Fruit fly (Drosophila melanogaster) whole organism, wandering third instar larva: ENCODE data around the gene CG45207.
A peak's percentile ranks its signal among the peaks of the same experiment; 100 is the strongest.

Source experiments
- CG32264 ChIP-seq: fragments of 200-800 bp; sonication (Bioruptor generic); optimal IDR thresholded peaks from 2 replicates; lab custom pipeline; 2016; ENCODE audit warnings: missing biosample characterization, missing genetic modification characterization
- CG9705 ChIP-seq: fragments of 200-800 bp; sonication (Bioruptor generic); optimal IDR thresholded peaks from 2 replicates; lab custom pipeline; 2018; ENCODE audit warnings: missing biosample characterization, mild to moderate bottlenecking, missing genetic modification characterization
- CrebA ChIP-seq: fragments of 200-800 bp; sonication (Bioruptor generic); optimal IDR thresholded peaks from 2 replicates; lab custom pipeline; 2016; ENCODE audit warnings: missing biosample characterization, mild to moderate bottlenecking, missing genetic modification characterization, borderline replicate concordance
- Dfd ChIP-seq: fragments of >200 bp; optimal IDR thresholded peaks from 2 replicates; lab custom pipeline; 2017; ENCODE audit warnings: missing biosample characterization, missing genetic modification characterization
- Dif ChIP-seq: fragments of 200-275, 200-300 bp; sonication (Bioruptor generic); optimal IDR thresholded peaks from 2 replicates; lab custom pipeline; 2018; ENCODE audit warnings: missing biosample characterization, missing genetic modification characterization; ENCODE audit not compliant: partially characterized antibody
- GATAd ChIP-seq: sonication (Bioruptor generic); optimal IDR thresholded peaks from 2 replicates; lab custom pipeline; 2016; ENCODE audit warnings: missing biosample characterization, missing genetic modification characterization
- Hnf4 ChIP-seq: fragments of 200-800 bp; sonication (Bioruptor generic); optimal IDR thresholded peaks from 2 replicates; lab custom pipeline; 2016; ENCODE audit warnings: missing biosample characterization, mild to moderate bottlenecking, missing genetic modification characterization
- Hr78 ChIP-seq: fragments of >200 bp; optimal IDR thresholded peaks from 2 replicates; lab custom pipeline; 2017; ENCODE audit warnings: missing biosample characterization, missing genetic modification characterization
- Hr83 ChIP-seq: fragments of 200-300 bp; sonication (Bioruptor generic); optimal IDR thresholded peaks from 2 replicates; lab custom pipeline; 2016; ENCODE audit warnings: missing biosample characterization, mild to moderate bottlenecking, missing genetic modification characterization, moderate library complexity; ENCODE audit not compliant: poor library complexity, severe bottlenecking
- Jra ChIP-seq: sonication (Bioruptor generic); optimal IDR thresholded peaks from 2 replicates; lab custom pipeline; 2016; ENCODE audit warnings: missing biosample characterization, missing genetic modification characterization
- Mio ChIP-seq: sonication (Bioruptor generic); optimal IDR thresholded peaks from 2 replicates; lab custom pipeline; 2016; ENCODE audit warnings: missing biosample characterization, missing genetic modification characterization
- Myc ChIP-seq: fragments of >200 bp; optimal IDR thresholded peaks from 2 replicates; lab custom pipeline; 2017
- OdsH ChIP-seq: fragments of 200-800 bp; sonication (Bioruptor generic); optimal IDR thresholded peaks from 2 replicates; lab custom pipeline; 2016; ENCODE audit warnings: missing biosample characterization, mild to moderate bottlenecking, missing genetic modification characterization
- Rel ChIP-seq, 2 experiments: fragments of 200-800 bp; sonication (Bioruptor generic) in 1 of 2; optimal IDR thresholded peaks; 2 replicates in 1 of 2; 3 replicates in 1 of 2; lab custom pipeline; 2016 to 2019; ENCODE audit warnings: mild to moderate bottlenecking in 2 of 2, missing biosample characterization in 2 of 2, missing genetic modification characterization in 2 of 2, moderate library complexity in 1 of 2
- Sp1 ChIP-seq: fragments of 200-800 bp; sonication (Bioruptor generic); optimal IDR thresholded peaks from 3 replicates; lab custom pipeline; 2019; ENCODE audit warnings: missing biosample characterization, mild to moderate bottlenecking, missing genetic modification characterization, moderate library complexity
- br ChIP-seq: fragments of 200-800 bp; sonication (Bioruptor generic); optimal IDR thresholded peaks from 2 replicates; lab custom pipeline; 2016; ENCODE audit warnings: missing biosample characterization, missing genetic modification characterization
- dl ChIP-seq, 2 experiments: fragments of 175-275, 200-275 bp in 1 of 2; fragments of 200-275 bp in 1 of 2; sonication (Bioruptor generic); optimal IDR thresholded peaks; lab custom pipeline; 2018; ENCODE audit warnings: mild to moderate bottlenecking in 2 of 2, missing biosample characterization in 2 of 2, missing genetic modification characterization in 2 of 2, moderate library complexity in 2 of 2; ENCODE audit not compliant: partially characterized antibody in 2 of 2, insufficient read depth in 1 of 2
- dmrt93B ChIP-seq: fragments of 200-800 bp; sonication (Bioruptor generic); optimal IDR thresholded peaks from 2 replicates; lab custom pipeline; 2018; ENCODE audit warnings: missing biosample characterization, mild to moderate bottlenecking, missing genetic modification characterization
- dsf ChIP-seq: sonication (Bioruptor generic); optimal IDR thresholded peaks from 2 replicates; lab custom pipeline; 2016; ENCODE audit warnings: missing biosample characterization, missing genetic modification characterization, borderline replicate concordance
- ey ChIP-seq: fragments of 200-800 bp; sonication (Bioruptor generic); optimal IDR thresholded peaks from 2 replicates; lab custom pipeline; 2016; ENCODE audit warnings: missing biosample characterization, missing genetic modification characterization
- foxo ChIP-seq, 2 experiments: fragments of 200-800 bp; sonication (Bioruptor generic); optimal IDR thresholded peaks; 2 replicates in 1 of 2; 3 replicates in 1 of 2; lab custom pipeline; 2016 to 2017; ENCODE audit warnings: missing biosample characterization in 2 of 2, missing genetic modification characterization in 2 of 2
- fru ChIP-seq: fragments of 200-800 bp; sonication (Bioruptor generic); optimal IDR thresholded peaks from 3 replicates; lab custom pipeline; 2016; ENCODE audit warnings: missing biosample characterization, mild to moderate bottlenecking, missing genetic modification characterization
- h ChIP-seq: fragments of 200-800 bp; sonication (Bioruptor generic); optimal IDR thresholded peaks from 3 replicates; lab custom pipeline; 2016; ENCODE audit warnings: missing biosample characterization, mild to moderate bottlenecking, missing genetic modification characterization
- jim ChIP-seq: fragments of 175-275, 200-325 bp; sonication (Bioruptor generic); optimal IDR thresholded peaks from 2 replicates; lab custom pipeline; 2016; ENCODE audit warnings: missing biosample characterization, mild to moderate bottlenecking, missing genetic modification characterization
- pan ChIP-seq: fragments of >200 bp; optimal IDR thresholded peaks from 2 replicates; lab custom pipeline; 2017
- psq ChIP-seq: fragments of 200-800 bp; sonication (Bioruptor generic); optimal IDR thresholded peaks from 3 replicates; lab custom pipeline; 2017; ENCODE audit warnings: missing biosample characterization, mild to moderate bottlenecking, missing genetic modification characterization, moderate library complexity
- sage ChIP-seq: fragments of 200-800 bp; sonication (Bioruptor generic); optimal IDR thresholded peaks from 2 replicates; lab custom pipeline; 2016; ENCODE audit warnings: missing biosample characterization, mild to moderate bottlenecking, missing genetic modification characterization
- sv ChIP-seq: fragments of 200-800 bp; sonication (Bioruptor generic); optimal IDR thresholded peaks from 3 replicates; lab custom pipeline; 2016; ENCODE audit warnings: missing biosample characterization, missing genetic modification characterization
- usp ChIP-seq: fragments of >200 bp; optimal IDR thresholded peaks from 2 replicates; lab custom pipeline; 2017; ENCODE audit warnings: missing biosample characterization, missing genetic modification characterization
- woc ChIP-seq: sonication (Bioruptor generic); optimal IDR thresholded peaks from 2 replicates; lab custom pipeline; 2016; ENCODE audit warnings: missing biosample characterization, mild to moderate bottlenecking, missing genetic modification characterization

The CG45207 gene

DNA sequence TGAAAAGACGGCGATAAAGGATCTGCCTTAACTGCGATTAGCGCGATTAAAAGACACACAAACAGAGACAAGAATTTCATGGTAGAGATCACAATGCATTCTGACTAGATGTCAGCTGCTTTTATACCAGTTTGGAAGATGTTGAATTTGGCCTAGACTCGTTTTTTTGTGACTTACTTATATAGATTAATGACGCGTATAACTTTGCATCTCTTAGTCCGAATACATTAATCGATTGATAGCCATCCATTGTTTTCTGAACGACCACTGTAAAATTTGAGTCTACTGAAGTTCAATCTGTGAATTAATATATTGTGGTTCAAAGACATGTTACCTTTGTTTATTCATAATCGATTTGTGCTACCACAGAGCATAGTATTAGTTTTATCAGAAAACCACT lies at the start of gene CG45207:
Gene CG45207, minus strand, starts transcription at position 101 of the 400 bp plus-strand sequence.
- TF ChIP-seq psq (GFP tag; lab: Kevin White, UChicago), result no peak
- TF ChIP-seq Rel (GFP tag; optimal IDR thresholded peaks at IDR 0.05; lab: Kevin White, UChicago), result no peak
- TF ChIP-seq Rel (tag; optimal IDR thresholded peaks at IDR 0.05; lab: Kevin White, UChicago), result no peak
- no peak for TF ChIP-seq Hr78 (GFP tag; lab: Kevin White, UChicago)
- no peak for TF ChIP-seq ey (GFP tag; lab: Kevin White, UChicago)
- TF ChIP-seq Dfd (GFP tag; lab: Kevin White, UChicago), result no peak
- no peak for TF ChIP-seq GATAd (GFP tag; lab: Kevin White, UChicago)
- TF ChIP-seq h (GFP tag; lab: Kevin White, UChicago), result no peak
- no peak for TF ChIP-seq CG32264 (GFP tag; lab: Kevin White, UChicago)
- TF ChIP-seq Dif (GFP tag; lab: Kevin White, UChicago), result no peak
- TF ChIP-seq sv (GFP tag; lab: Kevin White, UChicago), result no peak
- no peak for TF ChIP-seq Jra (GFP tag; lab: Kevin White, UChicago)
- no peak for TF ChIP-seq dsf
- TF ChIP-seq CrebA (GFP tag; lab: Kevin White, UChicago), result no peak
- TF ChIP-seq fru (GFP tag; lab: Kevin White, UChicago), result no peak

DNA sequence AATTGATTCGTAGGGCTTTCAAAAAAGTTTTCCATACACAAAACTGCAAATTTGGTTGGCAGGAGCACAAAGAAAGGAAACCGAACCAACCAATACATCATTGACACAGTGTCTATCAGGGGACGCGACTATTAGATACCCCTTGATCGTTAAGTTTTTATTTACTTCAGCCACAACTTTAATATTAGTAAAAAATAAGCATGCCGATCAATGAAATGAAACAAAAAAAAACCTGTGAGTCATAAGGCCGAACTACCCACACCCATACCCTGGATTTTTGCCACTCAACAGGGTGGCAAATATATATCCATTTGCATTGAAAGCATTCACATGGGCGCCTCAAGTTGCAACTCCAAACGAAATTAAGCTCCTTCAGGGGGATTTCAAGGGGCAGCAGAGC lies 41.1 kb upstream of the CG45207 start:
- TF ChIP-seq Hr78 (GFP tag; lab: Kevin White, UChicago), result no peak
- TF ChIP-seq h (GFP tag; lab: Kevin White, UChicago), result peak; percentile 48
- TF ChIP-seq foxo (GFP tag; optimal IDR thresholded peaks at IDR 0.05; lab: Kevin White, UChicago), result peak in 1 of 2 experiments; percentile 43
- TF ChIP-seq ey (GFP tag; lab: Kevin White, UChicago), result peak; percentile 7
- no peak for TF ChIP-seq CG32264 (GFP tag; lab: Kevin White, UChicago)
- TF ChIP-seq fru (GFP tag; lab: Kevin White, UChicago), result peak; percentile 21
- no peak for TF ChIP-seq Myc (lab: Kevin White, UChicago)
- TF ChIP-seq Hnf4, result peak; percentile 7
- TF ChIP-seq Sp1 (GFP tag; lab: Kevin White, UChicago), result no peak

DNA sequence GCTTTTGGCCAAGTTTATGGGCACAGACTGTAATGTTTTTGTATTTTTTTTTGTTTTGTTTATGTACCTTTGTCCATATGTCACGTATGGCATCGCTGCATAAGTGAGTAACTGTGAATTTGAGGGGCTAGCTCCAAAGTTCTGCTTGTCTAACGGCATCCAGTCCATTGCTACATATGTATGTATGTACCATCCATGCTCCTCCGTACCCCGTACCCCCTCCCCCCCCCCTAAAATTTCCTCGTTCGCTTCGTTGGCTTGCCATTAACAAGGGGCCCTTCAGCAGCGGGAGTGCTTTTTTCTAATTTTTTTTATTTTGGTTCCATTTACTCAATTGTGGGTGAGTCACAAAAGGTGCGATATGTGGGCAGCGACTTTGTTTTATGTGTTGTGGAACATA lies 39.0 kb upstream of the CG45207 start:
- TF ChIP-seq CG32264 (GFP tag; lab: Kevin White, UChicago), result no peak
- peak; percentile 60 for TF ChIP-seq Dfd (GFP tag; lab: Kevin White, UChicago)
- no peak for TF ChIP-seq Mio (GFP tag; lab: Kevin White, UChicago)

DNA sequence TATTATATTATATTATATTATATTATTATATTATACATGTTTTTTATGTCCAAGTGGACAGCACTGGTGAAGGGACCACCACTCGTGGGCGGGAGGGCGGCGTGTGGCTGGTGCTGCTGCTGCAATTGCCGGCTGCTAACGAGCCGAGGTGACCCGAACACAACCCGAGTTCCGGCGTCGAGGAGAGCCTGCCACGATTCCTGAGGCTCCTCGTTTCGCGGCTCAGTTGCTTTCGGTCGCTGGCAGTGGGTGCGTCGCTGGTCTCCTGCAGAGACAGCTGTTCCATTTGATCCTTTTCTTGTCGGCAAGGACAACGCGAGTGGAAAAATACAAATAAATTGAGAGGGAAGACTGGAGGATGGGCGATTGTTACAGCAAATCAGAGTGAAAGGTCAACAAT lies 35.2 kb upstream of the CG45207 start:
- TF ChIP-seq fru (GFP tag; lab: Kevin White, UChicago) (no peak), Hr78 (GFP tag; lab: Kevin White, UChicago) (no peak), foxo (GFP tag; optimal IDR thresholded peaks at IDR 0.05; lab: Kevin White, UChicago) (no peak), Hnf4 (no peak), Sp1 (GFP tag; lab: Kevin White, UChicago) (no peak), Myc (lab: Kevin White, UChicago) (no peak), sv (GFP tag; lab: Kevin White, UChicago) (no peak), Rel (GFP tag; optimal IDR thresholded peaks at IDR 0.05; lab: Kevin White, UChicago) (no peak), Rel (tag; optimal IDR thresholded peaks at IDR 0.05; lab: Kevin White, UChicago) (no peak), sage (GFP tag; lab: Kevin White, UChicago) (no peak), pan (lab: Kevin White, UChicago) (no peak), h (GFP tag; lab: Kevin White, UChicago) (no peak)
- TF ChIP-seq, all 38 proteins: peak for 0

DNA sequence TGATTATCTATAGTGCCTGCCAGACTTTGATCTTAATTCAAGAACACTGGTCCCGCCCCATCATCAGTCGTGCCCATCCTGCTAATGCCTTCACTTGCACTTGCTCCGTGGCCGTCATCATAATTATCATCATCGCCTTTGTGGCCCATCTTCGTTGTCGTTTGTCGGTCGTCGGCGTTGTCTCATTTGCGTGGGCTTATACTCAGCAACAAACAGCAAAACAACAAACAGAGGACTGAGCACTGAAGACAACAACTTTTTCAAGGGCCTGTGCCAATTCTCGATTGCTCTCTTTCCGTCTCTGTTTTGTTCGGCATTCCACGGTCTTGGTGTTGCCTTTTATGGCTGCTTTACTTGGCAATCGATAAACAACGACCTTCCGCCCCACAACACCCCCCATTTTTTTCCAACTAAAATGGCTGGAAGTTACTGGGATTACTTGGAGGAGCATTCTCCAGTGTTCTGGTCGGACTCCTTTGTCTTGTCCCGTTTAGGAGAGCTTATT lies 32.8 kb upstream of the CG45207 start:
- TF ChIP-seq Mio (GFP tag; lab: Kevin White, UChicago), result no peak
- TF ChIP-seq jim, result no peak
- peak; percentile 72 for TF ChIP-seq psq (GFP tag; lab: Kevin White, UChicago)
- TF ChIP-seq br, result no peak
- TF ChIP-seq fru (GFP tag; lab: Kevin White, UChicago), result peak; percentile 86
- TF ChIP-seq sage (GFP tag; lab: Kevin White, UChicago), result no peak
- no peak for TF ChIP-seq Sp1 (GFP tag; lab: Kevin White, UChicago)
- TF ChIP-seq Dfd (GFP tag; lab: Kevin White, UChicago), result no peak
- TF ChIP-seq Hnf4, result no peak
- TF ChIP-seq, all 38 proteins: peak for 2

DNA sequence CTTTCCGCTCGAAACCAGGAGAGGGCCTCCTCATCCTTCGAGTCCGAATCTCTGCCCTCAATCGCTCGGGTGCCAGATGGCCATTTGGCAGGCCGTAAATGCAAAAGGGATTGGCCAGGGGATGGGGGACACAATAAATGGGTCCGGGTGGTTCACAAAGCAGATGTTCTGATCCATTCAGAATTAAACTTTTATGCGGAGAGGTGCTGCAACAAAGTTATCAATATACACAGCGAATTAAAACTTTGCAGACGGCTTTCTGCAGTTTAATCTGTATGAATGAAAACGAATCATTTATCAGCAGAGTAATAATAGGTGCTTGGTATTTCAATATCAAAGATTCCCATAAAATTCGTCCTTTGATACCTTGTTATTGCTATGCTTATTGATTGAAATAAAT lies 32.2 kb upstream of the CG45207 start:
- TF ChIP-seq dl (GFP tag; optimal IDR thresholded peaks at IDR 0.05; lab: Kevin White, UChicago; ENCODE audit: insufficient read depth in 1 of 2, partially characterized antibody in 2 of 2), result no peak
- no peak for TF ChIP-seq dmrt93B
- TF ChIP-seq OdsH (GFP tag; lab: Kevin White, UChicago), result no peak
- TF ChIP-seq Myc (lab: Kevin White, UChicago), result no peak
- TF ChIP-seq woc (GFP tag; lab: Kevin White, UChicago), result no peak
- TF ChIP-seq pan (lab: Kevin White, UChicago), result no peak
- TF ChIP-seq CrebA (GFP tag; lab: Kevin White, UChicago), result no peak
- no peak for TF ChIP-seq Dfd (GFP tag; lab: Kevin White, UChicago)
- no peak for TF ChIP-seq Hr78 (GFP tag; lab: Kevin White, UChicago)
- no peak for TF ChIP-seq Mio (GFP tag; lab: Kevin White, UChicago)
- no peak for TF ChIP-seq usp (GFP tag; lab: Kevin White, UChicago)
- no peak for TF ChIP-seq Rel (GFP tag; optimal IDR thresholded peaks at IDR 0.05; lab: Kevin White, UChicago)
- TF ChIP-seq Rel (tag; optimal IDR thresholded peaks at IDR 0.05; lab: Kevin White, UChicago), result no peak
- no peak for TF ChIP-seq sv (GFP tag; lab: Kevin White, UChicago)
- no peak for TF ChIP-seq Hr83 (GFP tag; lab: Kevin White, UChicago)
- TF ChIP-seq CG9705 (GFP tag; lab: Kevin White, UChicago), result no peak
- TF ChIP-seq fru (GFP tag; lab: Kevin White, UChicago), result no peak
- TF ChIP-seq Hnf4, result no peak
- no peak for TF ChIP-seq Dif (GFP tag; lab: Kevin White, UChicago)
- no peak for TF ChIP-seq br
